Worm (Caenorhabditis elegans) whole organism, L1 larva: Measurements from ENCODE around the gene M03F4.4.
A peak's percentile ranks its signal among the peaks of the same experiment; 100 is the strongest.

ENCODE experiments used
- F16B12.6 ChIP-seq: fragments of 150-350 bp; optimal IDR thresholded peaks from 2 replicates; lab custom pipeline; 2014; ENCODE audit warnings: missing biosample characterization, missing genetic modification characterization
- aly-2 ChIP-seq: fragments of 150-350 bp; optimal IDR thresholded peaks from 2 replicates; lab custom pipeline; 2014; ENCODE audit warnings: missing biosample characterization, missing genetic modification characterization
- ama-1 ChIP-seq: fragments of 150-350 bp; optimal IDR thresholded peaks from 2 replicates; lab custom pipeline; 2014
- blmp-1 ChIP-seq: fragments of 150-350 bp; optimal IDR thresholded peaks from 2 replicates; lab custom pipeline; 2014; ENCODE audit warnings: missing biosample characterization, missing genetic modification characterization
- ceh-63 ChIP-seq: fragments of 200-800 bp; sonication (Bioruptor generic); optimal IDR thresholded peaks from 2 replicates; lab custom pipeline; 2018; ENCODE audit warnings: mild to moderate bottlenecking, missing genetic modification characterization, missing compliant biosample characterization
- ces-1 ChIP-seq: fragments of 150-350 bp; optimal IDR thresholded peaks from 2 replicates; lab custom pipeline; 2014; ENCODE audit warnings: missing biosample characterization, missing genetic modification reagents, missing genetic modification characterization
- dpl-1 ChIP-seq, 3 experiments: fragments of 150-350 bp in 2 of 3; sonication (generic microtip) in 1 of 3; optimal IDR thresholded peaks; 2 replicates each; lab custom pipeline; 2014 to 2017; ENCODE audit warnings: missing biosample characterization in 3 of 3, missing genetic modification characterization in 3 of 3, missing genetic modification reagents in 3 of 3
- efl-1 ChIP-seq, 4 experiments: fragments of 150-350 bp; optimal IDR thresholded peaks in 3 of 4; peaks in 1 of 4; 1 replicate in 1 of 4; 2 replicates in 3 of 4; lab custom pipeline; 2014; ENCODE audit warnings: missing biosample characterization in 2 of 4, missing genetic modification characterization in 2 of 4, missing genetic modification reagents in 2 of 4
- egl-13 ChIP-seq: sonication (generic microtip); optimal IDR thresholded peaks from 2 replicates; lab custom pipeline; 2016; ENCODE audit warnings: missing genotype, missing genetic modification reagents, missing genetic modification characterization, missing compliant biosample characterization
- elt-3 ChIP-seq, 6 experiments: fragments of 150-350 bp in 1 of 6; sonication (generic microtip); optimal IDR thresholded peaks; 2 replicates each; lab custom pipeline; 2017 to 2018; ENCODE audit warnings: missing biosample characterization in 6 of 6, missing genetic modification characterization in 6 of 6, inconsistent platforms in 1 of 6
- fkh-10 ChIP-seq: sonication (generic microtip); optimal IDR thresholded peaks from 2 replicates; lab custom pipeline; 2017; ENCODE audit warnings: missing biosample characterization, missing genetic modification reagents, missing genetic modification characterization
- fkh-4 ChIP-seq: sonication (generic microtip); optimal IDR thresholded peaks from 2 replicates; lab custom pipeline; 2016; ENCODE audit warnings: missing compliant biosample characterization, missing genetic modification characterization, borderline replicate concordance
- fkh-8 ChIP-seq: sonication (generic microtip); optimal IDR thresholded peaks from 2 replicates; lab custom pipeline; 2016; ENCODE audit warnings: mild to moderate bottlenecking, missing genetic modification characterization, missing compliant biosample characterization
- grh-1 ChIP-seq: fragments of 200-800 bp; sonication (Bioruptor generic); IDR thresholded peaks from 2 replicates; pipeline ENCODE4 v1.3.6; 2022; ENCODE audit warnings: missing genetic modification reagents, missing genetic modification characterization, missing compliant biosample characterization
- hlh-17 ChIP-seq: fragments of 200-800 bp; sonication (Bioruptor generic); optimal IDR thresholded peaks from 2 replicates; lab custom pipeline; 2018; ENCODE audit warnings: missing genetic modification characterization, mild to moderate bottlenecking, missing compliant biosample characterization, moderate library complexity, borderline replicate concordance
- irx-1 ChIP-seq: sonication (generic microtip); optimal IDR thresholded peaks from 2 replicates; lab custom pipeline; 2016; ENCODE audit warnings: missing genetic modification characterization, missing compliant biosample characterization
- lin-14 ChIP-seq: fragments of 200-800 bp; sonication (Bioruptor generic); optimal IDR thresholded peaks from 2 replicates; lab custom pipeline; 2018; ENCODE audit warnings: mild to moderate bottlenecking, missing genetic modification characterization, moderate library complexity, missing compliant biosample characterization
- lin-15B ChIP-seq: fragments of 150-350 bp; sonication (generic microtip); optimal IDR thresholded peaks from 3 replicates; lab custom pipeline; 2014; ENCODE audit warnings: missing biosample characterization, missing genetic modification characterization
- lin-35 ChIP-seq, 2 experiments: fragments of 150-350 bp; optimal IDR thresholded peaks; 2 replicates each; lab custom pipeline; 2014; ENCODE audit warnings: missing biosample characterization in 2 of 2, missing genetic modification characterization in 2 of 2, missing genetic modification reagents in 2 of 2
- lin-39 ChIP-seq: fragments of 150-350 bp; optimal IDR thresholded peaks from 2 replicates; lab custom pipeline; 2014; ENCODE audit warnings: missing biosample characterization, missing genetic modification reagents, missing genetic modification characterization
- lir-3 ChIP-seq: sonication (generic microtip); optimal IDR thresholded peaks from 2 replicates; lab custom pipeline; 2016; ENCODE audit warnings: mild to moderate bottlenecking, missing genetic modification characterization, moderate library complexity, missing compliant biosample characterization; ENCODE audit not compliant: poor library complexity
- lsy-2 ChIP-seq, 2 experiments: fragments of 150-350 bp; optimal IDR thresholded peaks; 2 replicates each; lab custom pipeline; 2014; ENCODE audit warnings: missing biosample characterization in 2 of 2, missing genetic modification characterization in 2 of 2
- mab-9 ChIP-seq: fragments of 200-800 bp; sonication (Bioruptor generic); IDR thresholded peaks from 2 replicates; pipeline ENCODE4 v1.3.6; 2022; ENCODE audit warnings: missing genetic modification reagents, missing genetic modification characterization, missing compliant biosample characterization
- mdl-1 ChIP-seq, 2 experiments: fragments of 150-350 bp; optimal IDR thresholded peaks; 2 replicates each; lab custom pipeline; 2014 to 2017; ENCODE audit warnings: missing biosample characterization in 2 of 2, missing genetic modification characterization in 2 of 2, inconsistent platforms in 1 of 2
- nhr-11 ChIP-seq: fragments of 150-350 bp; optimal IDR thresholded peaks from 2 replicates; lab custom pipeline; 2014; ENCODE audit warnings: missing biosample characterization, missing genetic modification characterization
- nhr-12 ChIP-seq: sonication (generic microtip); optimal IDR thresholded peaks from 2 replicates; lab custom pipeline; 2017; ENCODE audit warnings: missing biosample characterization, missing genetic modification characterization
- nhr-19 ChIP-seq: fragments of 200-800 bp; sonication (Bioruptor generic); conservative IDR thresholded peaks from 2 replicates; pipeline ENCODE4 v1.3.6; 2022; ENCODE audit warnings: missing genetic modification characterization, missing compliant biosample characterization
- nhr-237 ChIP-seq: fragments of 150-350 bp; optimal IDR thresholded peaks from 2 replicates; lab custom pipeline; 2014; ENCODE audit warnings: missing biosample characterization, missing genetic modification characterization
- nhr-47 ChIP-seq: sonication (generic microtip); optimal IDR thresholded peaks from 2 replicates; lab custom pipeline; 2016; ENCODE audit warnings: mild to moderate bottlenecking, missing genetic modification characterization, moderate library complexity, missing compliant biosample characterization
- nhr-71 ChIP-seq: sonication (generic microtip); optimal IDR thresholded peaks from 2 replicates; lab custom pipeline; 2016; ENCODE audit warnings: mild to moderate bottlenecking, missing genetic modification characterization, moderate library complexity, missing compliant biosample characterization
- nhr-84 ChIP-seq: sonication (generic microtip); optimal IDR thresholded peaks from 2 replicates; lab custom pipeline; 2017; ENCODE audit warnings: missing biosample characterization, missing genetic modification characterization
- nhr-85 ChIP-seq: sonication (generic microtip); peaks from one replicate; lab custom pipeline; 2016; ENCODE audit warnings: missing genetic modification characterization, inconsistent platforms, missing compliant biosample characterization
- pqm-1 ChIP-seq: sonication (generic microtip); optimal IDR thresholded peaks from 3 replicates; lab custom pipeline; 2017; ENCODE audit warnings: missing biosample characterization, missing genetic modification characterization
- rnt-1 ChIP-seq: sonication (generic microtip); optimal IDR thresholded peaks from 2 replicates; lab custom pipeline; 2016; ENCODE audit warnings: mild to moderate bottlenecking, missing genetic modification characterization, moderate library complexity, missing compliant biosample characterization
- snpc-4 ChIP-seq: fragments of 150-350 bp; optimal IDR thresholded peaks from 2 replicates; lab custom pipeline; 2014; ENCODE audit warnings: missing biosample characterization, missing genetic modification characterization
- snu-23 ChIP-seq: sonication (generic microtip); optimal IDR thresholded peaks from 2 replicates; lab custom pipeline; 2016; ENCODE audit warnings: missing genetic modification characterization, missing compliant biosample characterization
- sox-4 ChIP-seq: sonication (generic microtip); optimal IDR thresholded peaks from 2 replicates; lab custom pipeline; 2016; ENCODE audit warnings: missing genetic modification characterization, missing compliant biosample characterization
- sptf-1 ChIP-seq: fragments of 150-350 bp; optimal IDR thresholded peaks from 2 replicates; lab custom pipeline; 2014; ENCODE audit warnings: missing biosample characterization, missing genetic modification characterization
- swsn-7 ChIP-seq: sonication (generic microtip); optimal IDR thresholded peaks from 2 replicates; lab custom pipeline; 2016; ENCODE audit warnings: missing genetic modification characterization, missing compliant biosample characterization
- unc-98 ChIP-seq: fragments of 200-800 bp; sonication (Bioruptor generic); IDR thresholded peaks from 2 replicates; pipeline ENCODE4 v1.3.6; 2022; ENCODE audit warnings: missing genetic modification characterization, missing compliant biosample characterization
- xbp-1 ChIP-seq: sonication (generic microtip); optimal IDR thresholded peaks from 2 replicates; lab custom pipeline; 2016; ENCODE audit warnings: missing genetic modification characterization, missing compliant biosample characterization
- zag-1 ChIP-seq: fragments of 150-350 bp; optimal IDR thresholded peaks from 2 replicates; lab custom pipeline; 2014; ENCODE audit warnings: missing biosample characterization, missing genetic modification characterization
- ztf-11 ChIP-seq, 2 experiments: sonication (generic microtip); optimal IDR thresholded peaks; 2 replicates each; lab custom pipeline; 2016 to 2017; ENCODE audit warnings: missing genetic modification characterization in 2 of 2, missing biosample characterization in 1 of 2, missing compliant biosample characterization in 1 of 2

Gene M03F4.4

DNA sequence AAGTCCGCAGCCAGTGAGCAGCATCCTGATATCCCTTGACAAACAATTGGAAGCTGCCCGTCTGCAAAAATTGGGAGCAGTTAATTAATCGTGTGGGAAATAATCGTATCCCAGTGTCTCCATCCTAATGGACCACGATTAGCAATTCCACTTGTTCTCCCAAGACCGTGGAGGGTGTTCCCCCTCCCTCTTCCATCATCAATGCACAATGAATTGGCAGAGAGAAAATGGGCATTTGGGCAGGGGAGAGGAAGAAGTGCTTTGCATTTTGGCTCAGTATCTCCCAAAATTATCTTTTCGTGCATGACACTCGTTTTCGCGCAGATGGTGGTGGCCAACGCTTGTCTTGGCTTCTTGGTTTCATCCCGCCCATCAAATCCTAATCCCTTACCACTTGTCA is 20.9 kb upstream of the M03F4.4 start:
- no peak for TF ChIP-seq nhr-71 (tag; lab: Kevin White, UChicago)
- no peak for TF ChIP-seq ztf-11 (tag; optimal IDR thresholded peaks at IDR 0.05; lab: Kevin White, UChicago)
- no peak for TF ChIP-seq rnt-1
- TF ChIP-seq pqm-1 (tag; lab: Kevin White, UChicago): no peak
- TF ChIP-seq ces-1: no peak
- TF ChIP-seq fkh-8 (tag; lab: Kevin White, UChicago): no peak
- TF ChIP-seq grh-1 (GFP tag; lab: Robert Waterston, UW): no peak
- no peak for TF ChIP-seq nhr-237 (tag; lab: Kevin White, UChicago)

DNA sequence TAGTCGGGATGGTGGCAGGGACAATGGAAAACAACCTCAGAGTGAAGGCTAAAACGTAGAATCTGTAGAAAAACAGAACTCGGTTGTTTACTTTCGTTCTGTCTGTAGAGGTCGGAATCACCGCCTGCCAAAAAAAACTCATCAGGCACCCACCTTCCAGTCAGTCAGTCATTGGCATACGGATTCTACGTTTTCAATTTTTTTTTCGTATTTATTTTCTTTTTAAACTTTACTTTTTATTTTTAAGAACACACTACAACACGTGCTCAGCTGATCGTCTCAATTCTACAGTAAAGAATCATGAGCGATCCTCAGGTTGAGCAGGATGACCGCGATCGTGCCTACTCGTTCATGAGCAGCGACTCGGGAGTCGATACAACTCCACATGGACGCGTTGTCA is 19.3 kb upstream of the M03F4.4 start, which contains the start of gene lfi-1:
Gene lfi-1, plus strand, starts transcription at position 301 of the 400 bp plus-strand sequence.
- TF ChIP-seq sox-4 (tag; lab: Kevin White, UChicago): no peak
- TF ChIP-seq F16B12.6 (tag; lab: Kevin White, UChicago): no peak
- no peak for TF ChIP-seq mdl-1 (tag; optimal IDR thresholded peaks at IDR 0.05; lab: Kevin White, UChicago)
- no peak for TF ChIP-seq ztf-11 (tag; optimal IDR thresholded peaks at IDR 0.05; lab: Kevin White, UChicago)

DNA sequence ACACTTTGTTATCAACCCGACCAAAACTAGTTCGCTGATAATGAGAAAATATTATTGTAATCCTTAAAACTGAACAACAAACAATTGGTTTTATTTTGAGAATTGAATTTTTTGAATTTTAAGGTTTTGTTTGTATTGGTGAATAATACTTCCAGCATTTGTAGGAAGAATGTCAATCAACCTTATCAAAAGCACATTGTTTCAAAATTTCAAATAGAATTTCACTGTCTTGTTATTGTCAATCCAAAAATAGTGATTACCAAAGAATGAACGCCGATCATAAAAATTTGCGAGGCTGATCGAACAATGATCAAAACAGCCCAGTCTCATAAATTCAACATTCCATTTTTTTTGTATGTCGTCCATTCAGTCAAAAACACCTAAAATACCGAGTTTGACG is 17.3 kb upstream of the M03F4.4 start:
- no peak for TF ChIP-seq aly-2 (tag; lab: Kevin White, UChicago)
- no peak for TF ChIP-seq efl-1 (optimal IDR thresholded peaks at IDR 0.05; lab: Kevin White, UChicago)
- peak in 1 of 2 experiments; percentile 28 for TF ChIP-seq efl-1 (GFP tag; optimal IDR thresholded peaks at IDR 0.05 in 1 of 2; lab: Kevin White, UChicago)
- TF ChIP-seq blmp-1 (tag; lab: Kevin White, UChicago): peak; percentile 23
- TF ChIP-seq elt-3 (tag; optimal IDR thresholded peaks at IDR 0.05; lab: Kevin White, UChicago): no peak
- no peak for TF ChIP-seq ama-1 (lab: Kevin White, UChicago)

DNA sequence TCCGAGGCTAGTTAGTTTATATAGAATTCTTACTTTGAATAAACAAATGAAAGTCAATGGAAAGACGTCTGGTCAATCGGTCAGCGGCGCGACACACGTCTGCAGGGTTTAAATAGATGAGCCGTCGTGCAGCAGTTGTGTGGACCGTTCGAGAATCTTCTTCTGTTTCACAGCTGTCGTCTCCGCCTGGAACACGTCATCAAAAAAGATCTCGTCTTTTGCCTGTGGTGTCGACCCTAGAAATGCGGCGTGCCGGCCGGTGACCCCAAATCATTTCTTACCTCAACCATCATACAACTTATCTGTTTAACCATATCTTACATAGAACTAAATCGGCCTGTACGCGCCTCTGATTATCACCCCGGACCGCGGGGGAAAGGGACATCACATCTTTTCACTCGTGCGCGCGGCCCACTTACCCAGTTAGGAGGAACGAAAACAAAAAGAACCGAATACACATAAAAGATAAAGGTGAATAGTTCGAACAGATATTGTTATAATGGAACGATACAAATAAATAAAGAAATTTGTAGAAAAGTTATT is 14.9 kb upstream of the M03F4.4 start:
- peak; percentile 2 for TF ChIP-seq nhr-85 (tag; lab: Kevin White, UChicago)
- no peak for TF ChIP-seq egl-13 (tag; lab: Kevin White, UChicago)
- TF ChIP-seq hlh-17 (GFP tag; lab: Kevin White, UChicago): no peak
- TF ChIP-seq xbp-1: peak; percentile 20
- TF ChIP-seq irx-1 (tag; lab: Kevin White, UChicago): no peak
- no peak for TF ChIP-seq lin-14 (GFP tag; lab: Kevin White, UChicago)
- no peak for TF ChIP-seq snu-23 (GFP tag; lab: Kevin White, UChicago)
- no peak for TF ChIP-seq nhr-84
- TF ChIP-seq blmp-1 (tag; lab: Kevin White, UChicago): peak; percentile 91
- no peak for TF ChIP-seq mdl-1 (tag; optimal IDR thresholded peaks at IDR 0.05; lab: Kevin White, UChicago)
- TF ChIP-seq rnt-1: peak; percentile 47
- TF ChIP-seq lsy-2 (tag; optimal IDR thresholded peaks at IDR 0.05; lab: Kevin White, UChicago): peak in 1 of 2 experiments; percentile 19
- TF ChIP-seq nhr-47 (tag; lab: Kevin White, UChicago): no peak
- TF ChIP-seq, all 84 proteins: peak for 5

DNA sequence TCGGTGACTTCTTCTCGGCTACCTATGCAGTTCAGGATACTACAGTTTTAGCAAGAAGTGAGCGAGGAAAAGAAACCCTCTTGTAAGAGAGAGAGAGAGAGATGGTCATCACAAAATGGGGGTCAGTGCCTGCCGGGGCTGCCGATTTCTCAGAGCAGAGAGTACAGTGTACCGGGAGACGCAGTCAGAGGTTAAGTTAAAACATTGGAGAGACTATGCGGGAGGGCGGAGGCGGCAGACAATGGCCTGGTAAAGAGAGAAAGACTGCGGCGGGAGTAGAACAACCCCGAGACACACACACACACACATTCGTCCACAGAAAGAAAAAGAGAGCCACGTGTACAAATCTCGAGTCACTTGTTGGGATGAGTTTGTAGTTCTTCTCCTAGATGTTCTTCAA is 14.2 kb upstream of the M03F4.4 start:
- TF ChIP-seq dpl-1 (GFP tag; optimal IDR thresholded peaks at IDR 0.05; lab: Kevin White, UChicago) (no peak), lin-35 (GFP tag; optimal IDR thresholded peaks at IDR 0.05; lab: Kevin White, UChicago) (peak; percentile 25 to 52), nhr-19 (GFP tag; lab: Robert Waterston, UW) (peak; percentile 51), xbp-1 (peak; percentile 80), unc-98 (no peak), nhr-47 (tag; lab: Kevin White, UChicago) (peak; percentile 40), nhr-12 (no peak), sox-4 (tag; lab: Kevin White, UChicago) (no peak), sptf-1 (no peak), ztf-11 (tag; optimal IDR thresholded peaks at IDR 0.05; lab: Kevin White, UChicago) (peak in 1 of 2 experiments; percentile 9), lin-39 (tag; lab: Kevin White, UChicago) (no peak), lsy-2 (tag; optimal IDR thresholded peaks at IDR 0.05; lab: Kevin White, UChicago) (peak; percentile 54), mab-9 (GFP tag; lab: Robert Waterston, UW) (no peak), swsn-7 (tag; lab: Kevin White, UChicago) (peak; percentile 50), lir-3 (peak; percentile 37), lin-15B (tag; lab: Kevin White, UChicago) (no peak), aly-2 (tag; lab: Kevin White, UChicago) (no peak), fkh-10 (GFP tag; lab: Kevin White, UChicago) (no peak), snpc-4 (tag; lab: Kevin White, UChicago) (no peak), zag-1 (tag; lab: Kevin White, UChicago) (no peak), fkh-4 (no peak), nhr-11 (no peak), grh-1 (GFP tag; lab: Robert Waterston, UW) (0 out of 2 replicates have a peak, but pooled peaks have one; percentile 34), ceh-63 (no peak)
